Fruit fly (Drosophila melanogaster) whole organism, embryonic: ENCODE results near the gene CG31468.
A peak's percentile ranks its signal among the peaks of the same experiment; 100 is the strongest.

ENCODE experiments used
- B-H2 ChIP-seq: fragments of 200-800 bp; sonication (Bioruptor generic); optimal IDR thresholded peaks from 2 replicates; lab custom pipeline; 2018; ENCODE audit warnings: missing biosample characterization, mild to moderate bottlenecking, missing genetic modification characterization
- BtbVII ChIP-seq: fragments of 200-800 bp; sonication (Bioruptor generic); optimal IDR thresholded peaks from 3 replicates; lab custom pipeline; 2017; ENCODE audit warnings: missing biosample characterization, mild to moderate bottlenecking, missing genetic modification characterization
- CG11085 ChIP-seq: fragments of 200-800 bp; sonication (Bioruptor generic); IDR thresholded peaks from 2 replicates; pipeline ENCODE4 v1.3.6; 2022; ENCODE audit warnings: missing biosample characterization, missing genetic modification characterization
- CG11695 ChIP-seq: fragments of 200-800 bp; sonication (Bioruptor generic); IDR thresholded peaks from 3 replicates; pipeline ENCODE4 v1.3.6; 2022; ENCODE audit warnings: missing biosample characterization, missing genetic modification characterization
- CG14667 ChIP-seq: fragments of 200-800 bp; sonication (Bioruptor generic); IDR thresholded peaks from 2 replicates; pipeline ENCODE4 v1.3.6; 2022; ENCODE audit warnings: missing biosample characterization, missing genetic modification characterization
- CG14965 ChIP-seq: fragments of 200-800 bp; sonication (Bioruptor generic); optimal IDR thresholded peaks from 2 replicates; lab custom pipeline; 2016; ENCODE audit warnings: missing biosample characterization, missing genetic modification characterization, borderline replicate concordance
- CG15479 ChIP-seq: fragments of 200-800 bp; sonication (Bioruptor generic); optimal IDR thresholded peaks from 3 replicates; lab custom pipeline; 2019; ENCODE audit warnings: missing biosample characterization, mild to moderate bottlenecking, missing genetic modification characterization, moderate library complexity
- CG16813 ChIP-seq: fragments of 200-800 bp; sonication (Bioruptor generic); IDR thresholded peaks from 3 replicates; pipeline ENCODE4 v1.3.6; 2022; ENCODE audit warnings: missing biosample characterization, missing genetic modification characterization; ENCODE audit not compliant: partially characterized antibody
- CG17328 ChIP-seq: fragments of 200-800 bp; sonication (Bioruptor generic); IDR thresholded peaks from 2 replicates; pipeline ENCODE4 v1.3.6; 2022; ENCODE audit warnings: missing biosample characterization, missing genetic modification characterization
- CG17802 ChIP-seq: fragments of 200-800 bp; sonication (Bioruptor generic); optimal IDR thresholded peaks from 2 replicates; lab custom pipeline; 2018; ENCODE audit warnings: missing biosample characterization, mild to moderate bottlenecking, missing genetic modification characterization, moderate library complexity
- CG2875 ChIP-seq: fragments of 200-800 bp; sonication (Bioruptor generic); optimal IDR thresholded peaks from 2 replicates; lab custom pipeline; 2017; ENCODE audit warnings: missing biosample characterization, mild to moderate bottlenecking, missing genetic modification characterization, missing genetic modification reagents
- CG32532 ChIP-seq: fragments of 200-800 bp; sonication (Bioruptor generic); IDR thresholded peaks from 2 replicates; pipeline ENCODE4 v1.3.6; 2022; ENCODE audit warnings: missing biosample characterization, missing genetic modification characterization
- CG43689 ChIP-seq: fragments of 200-800 bp; sonication (Bioruptor generic); IDR thresholded peaks from 2 replicates; pipeline ENCODE4 v1.3.6; 2022; ENCODE audit warnings: missing biosample characterization, missing genetic modification characterization
- CG4730 ChIP-seq: fragments of 200-800 bp; sonication (Bioruptor generic); IDR thresholded peaks from 2 replicates; pipeline ENCODE4 v1.3.6; 2022; ENCODE audit warnings: missing biosample characterization, missing genetic modification characterization
- CG6683 ChIP-seq: fragments of 200-800 bp; sonication (Bioruptor generic); optimal IDR thresholded peaks from 2 replicates; lab custom pipeline; 2017; ENCODE audit warnings: missing biosample characterization, mild to moderate bottlenecking, missing genetic modification characterization, missing genetic modification reagents
- CG7357 ChIP-seq: fragments of 200-800 bp; sonication (Bioruptor generic); IDR thresholded peaks from 3 replicates; pipeline ENCODE4 v1.3.6; 2022; ENCODE audit warnings: missing biosample characterization, missing genetic modification characterization
- CG7839 ChIP-seq: fragments of 200-800 bp; sonication (Bioruptor generic); optimal IDR thresholded peaks from 3 replicates; lab custom pipeline; 2018; ENCODE audit warnings: missing biosample characterization, mild to moderate bottlenecking, missing genetic modification characterization, moderate library complexity
- CG8944 ChIP-seq: fragments of 200-800 bp; sonication (Bioruptor generic); optimal IDR thresholded peaks from 3 replicates; lab custom pipeline; 2016; ENCODE audit warnings: missing biosample characterization, missing genetic modification characterization
- CG9932 ChIP-seq: fragments of 200-800 bp; sonication (Bioruptor generic); IDR thresholded peaks from 2 replicates; pipeline ENCODE4 v1.3.6; 2022; ENCODE audit warnings: missing biosample characterization, missing genetic modification characterization
- CHES-1-like ChIP-seq: fragments of 200-800 bp; sonication (Bioruptor generic); optimal IDR thresholded peaks from 2 replicates; lab custom pipeline; 2016; ENCODE audit warnings: missing biosample characterization, missing genetic modification characterization
- CrebB ChIP-seq: fragments of 200-800 bp; sonication (Bioruptor generic); optimal IDR thresholded peaks from 3 replicates; lab custom pipeline; 2018; ENCODE audit warnings: missing biosample characterization, mild to moderate bottlenecking, missing genetic modification characterization
- Dbx ChIP-seq: fragments of 200-800 bp; sonication (Bioruptor generic); IDR thresholded peaks from 3 replicates; pipeline ENCODE4 v1.3.6; 2022; ENCODE audit warnings: missing biosample characterization, missing genetic modification characterization
- Drgx ChIP-seq: fragments of 200-800 bp; sonication (Bioruptor generic); IDR thresholded peaks from 2 replicates; pipeline ENCODE4 v1.3.6; 2022; ENCODE audit warnings: missing biosample characterization, missing genetic modification characterization
- Elba2 ChIP-seq: fragments of 200-800 bp; sonication (Bioruptor generic); optimal IDR thresholded peaks from 3 replicates; lab custom pipeline; 2016; ENCODE audit warnings: missing biosample characterization, missing genetic modification characterization
- HLHmδ ChIP-seq: fragments of 200-800 bp; sonication (Bioruptor generic); optimal IDR thresholded peaks from 2 replicates; lab custom pipeline; 2018; ENCODE audit warnings: missing biosample characterization, mild to moderate bottlenecking, missing genetic modification characterization, moderate library complexity
- Hr3 ChIP-seq: fragments of 200-800 bp; sonication (Bioruptor generic); optimal IDR thresholded peaks from 3 replicates; lab custom pipeline; 2016; ENCODE audit warnings: missing biosample characterization, missing genetic modification characterization
- Lim3 ChIP-seq: fragments of 200-800 bp; sonication (Bioruptor generic); IDR thresholded peaks from 2 replicates; pipeline ENCODE4 v1.3.6; 2022; ENCODE audit warnings: missing biosample characterization, missing genetic modification characterization
- Meics ChIP-seq: fragments of 200-800 bp; sonication (Bioruptor generic); optimal IDR thresholded peaks from 2 replicates; lab custom pipeline; 2017; ENCODE audit warnings: missing biosample characterization, mild to moderate bottlenecking, missing genetic modification characterization
- Neu2 ChIP-seq: fragments of 200-800 bp; sonication (Bioruptor generic); optimal IDR thresholded peaks from 3 replicates; lab custom pipeline; 2016; ENCODE audit warnings: missing biosample characterization, missing genetic modification characterization, borderline replicate concordance
- Pdp1 ChIP-seq, 2 experiments: fragments of 200-800 bp; sonication (Bioruptor generic); optimal IDR thresholded peaks; 3 replicates each; lab custom pipeline; 2016; ENCODE audit warnings: missing biosample characterization in 2 of 2, missing genetic modification characterization in 2 of 2, mild to moderate bottlenecking in 1 of 2, moderate library complexity in 1 of 2
- Ravus ChIP-seq: fragments of 200-800 bp; sonication (Bioruptor generic); IDR thresholded peaks from 2 replicates; pipeline ENCODE4 v1.3.6; 2022; ENCODE audit warnings: missing biosample characterization, missing genetic modification characterization
- ab ChIP-seq: fragments of 200-800 bp; sonication (Bioruptor generic); optimal IDR thresholded peaks from 2 replicates; lab custom pipeline; 2016; ENCODE audit warnings: missing biosample characterization, missing genetic modification characterization
- ara ChIP-seq: fragments of 200-800 bp; sonication (Bioruptor generic); IDR thresholded peaks from 2 replicates; pipeline ENCODE4 v1.3.6; 2022; ENCODE audit warnings: missing biosample characterization, missing genetic modification characterization
- btn ChIP-seq: fragments of 200-800 bp; sonication (Bioruptor generic); optimal IDR thresholded peaks from 2 replicates; lab custom pipeline; 2016; ENCODE audit warnings: missing biosample characterization, missing genetic modification characterization
- chn ChIP-seq: fragments of 200-800 bp; sonication (Bioruptor generic); optimal IDR thresholded peaks from 2 replicates; lab custom pipeline; 2016; ENCODE audit warnings: missing biosample characterization, missing genetic modification characterization
- disco-r ChIP-seq: fragments of 200-800 bp; sonication (Bioruptor generic); optimal IDR thresholded peaks from 2 replicates; lab custom pipeline; 2016; ENCODE audit warnings: missing biosample characterization, missing genetic modification characterization
- dysf ChIP-seq: fragments of 200-800 bp; sonication (Bioruptor generic); IDR thresholded peaks from 3 replicates; pipeline ENCODE4 v1.3.6; 2022; ENCODE audit warnings: missing biosample characterization, missing genetic modification characterization
- ems ChIP-seq: fragments of 200-800 bp; sonication (Bioruptor generic); optimal IDR thresholded peaks from 3 replicates; lab custom pipeline; 2016; ENCODE audit warnings: missing biosample characterization, missing genetic modification characterization
- hb ChIP-seq: fragments of 200-800 bp; sonication (Bioruptor generic); IDR thresholded peaks from 3 replicates; pipeline ENCODE4 v1.3.6; 2022; ENCODE audit warnings: missing biosample characterization, missing genetic modification characterization; ENCODE audit not compliant: partially characterized antibody
- jigr1 ChIP-seq: fragments of 200-800 bp; sonication (Bioruptor generic); IDR thresholded peaks from 3 replicates; pipeline ENCODE4 v1.3.6; 2022; ENCODE audit warnings: missing biosample characterization, missing genetic modification characterization
- jing ChIP-seq: fragments of 200-800 bp; sonication (Bioruptor generic); optimal IDR thresholded peaks from 2 replicates; lab custom pipeline; 2018; ENCODE audit warnings: missing biosample characterization, mild to moderate bottlenecking, missing genetic modification characterization
- kay ChIP-seq: fragments of 200-800 bp; sonication (Bioruptor generic); optimal IDR thresholded peaks from 2 replicates; lab custom pipeline; 2016; ENCODE audit warnings: missing biosample characterization, missing genetic modification characterization
- mld ChIP-seq: fragments of 200-800 bp; sonication (Bioruptor generic); IDR thresholded peaks from 3 replicates; pipeline ENCODE4 v1.3.6; 2022; ENCODE audit warnings: missing biosample characterization, missing genetic modification characterization; ENCODE audit not compliant: partially characterized antibody
- pnt ChIP-seq: fragments of 200-800 bp; sonication (Bioruptor generic); optimal IDR thresholded peaks from 3 replicates; lab custom pipeline; 2016; ENCODE audit warnings: missing biosample characterization, missing genetic modification characterization
- prd ChIP-seq, 3 experiments: fragments of >200 bp in 2 of 3; fragments of 200-800 bp in 1 of 3; sonication (Bioruptor generic) in 1 of 3; optimal IDR thresholded peaks in 2 of 3; IDR thresholded peaks in 1 of 3; 2 replicates in 2 of 3; 3 replicates in 1 of 3; pipeline versions ENCODE4 v1.3.6 to Lab custom; 2017 to 2022; ENCODE audit warnings: missing biosample characterization in 1 of 3, missing genetic modification characterization in 1 of 3
- pum ChIP-seq: fragments of 200-800 bp; sonication (Bioruptor generic); optimal IDR thresholded peaks from 2 replicates; lab custom pipeline; 2016; ENCODE audit warnings: missing biosample characterization, missing genetic modification characterization
- row ChIP-seq: fragments of 200-800 bp; sonication (Bioruptor generic); IDR thresholded peaks from 3 replicates; pipeline ENCODE4 v1.3.6; 2022; ENCODE audit warnings: missing biosample characterization, missing genetic modification characterization
- sqz ChIP-seq: fragments of 200-800 bp; sonication (Bioruptor generic); optimal IDR thresholded peaks from 3 replicates; lab custom pipeline; 2018; ENCODE audit warnings: missing biosample characterization, mild to moderate bottlenecking, missing genetic modification characterization
- toy ChIP-seq: fragments of 200-800 bp; sonication (Bioruptor generic); IDR thresholded peaks from 2 replicates; pipeline ENCODE4 v1.3.6; 2022; ENCODE audit warnings: missing biosample characterization, missing genetic modification characterization
- unc-4 ChIP-seq: fragments of 200-800 bp; sonication (Bioruptor generic); IDR thresholded peaks from 2 replicates; pipeline ENCODE4 v1.3.6; 2022; ENCODE audit warnings: missing biosample characterization, missing genetic modification characterization; ENCODE audit not compliant: partially characterized antibody
- usp ChIP-seq: fragments of >200 bp; optimal IDR thresholded peaks from 2 replicates; lab custom pipeline; 2017; ENCODE audit warnings: missing biosample characterization, missing genetic modification characterization

CG31468 gene

DNA sequence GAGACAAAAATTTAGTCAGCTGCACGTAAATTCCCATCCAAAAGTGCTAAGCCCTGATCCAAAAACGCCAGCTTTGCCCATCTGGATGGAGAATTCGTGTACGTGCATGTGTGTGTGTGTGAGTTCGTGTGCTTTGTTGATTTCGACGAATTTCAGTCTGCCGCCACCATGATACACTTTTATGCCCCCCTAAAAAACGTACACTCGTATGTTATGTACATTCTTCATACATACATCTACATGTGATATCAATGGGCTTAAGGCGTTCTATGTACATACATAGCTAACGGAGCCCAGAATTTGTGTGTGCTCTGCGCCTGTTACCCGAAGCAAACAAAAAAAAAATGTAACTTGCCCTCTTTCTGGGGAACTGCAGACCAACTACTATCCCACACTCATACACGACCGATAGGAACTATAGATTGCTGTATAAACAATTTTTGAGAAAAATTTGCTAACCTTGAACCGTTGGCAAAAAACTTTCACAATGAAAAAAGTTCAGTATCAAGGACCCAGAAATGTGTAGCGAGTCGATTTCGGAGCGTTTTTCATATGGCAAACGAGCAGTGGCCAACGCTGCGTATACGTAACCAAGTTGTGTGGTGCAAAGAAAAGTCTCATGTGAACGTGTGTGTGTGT, 25.7 kb upstream of the CG31468 start (continued):
- TF ChIP-seq CG16813 (GFP tag; lab: Robert Waterston, UW) (no peak), jigr1 (GFP tag; lab: Robert Waterston, UW) (no peak), CG11085 (no peak), CG32532 (GFP tag; lab: Robert Waterston, UW) (no peak), CG2875 (GFP tag; lab: Kevin White, UChicago) (no peak), CG7357 (no peak), disco-r (no peak), Lim3 (GFP tag; lab: Robert Waterston, UW) (no peak), mld (no peak), pnt (GFP tag; lab: Kevin White, UChicago) (no peak), CHES-1-like (GFP tag; lab: Kevin White, UChicago) (no peak), Neu2 (GFP tag; lab: Kevin White, UChicago) (no peak), hb (GFP tag; lab: Robert Waterston, UW) (no peak), unc-4 (GFP tag; lab: Robert Waterston, UW) (no peak), Elba2 (GFP tag; lab: Kevin White, UChicago) (no peak), pum (GFP tag; lab: Kevin White, UChicago) (no peak), ara (no peak), Meics (GFP tag; lab: Kevin White, UChicago) (no peak), CG17802 (tag; lab: Kevin White, UChicago) (no peak), CG7839 (no peak), sqz (peak; percentile 78), toy (GFP tag; lab: Robert Waterston, UW) (0 out of 2 replicates have a peak, but pooled peaks have one; percentile 7), CG6683 (GFP tag; lab: Kevin White, UChicago) (no peak), btn (GFP tag; lab: Kevin White, UChicago) (no peak), ems (GFP tag; lab: Kevin White, UChicago) (no peak), Drgx (GFP tag; lab: Robert Waterston, UW) (no peak), usp (GFP tag; lab: Kevin White, UChicago) (no peak), Ravus (no peak), dysf (GFP tag; lab: Robert Waterston, UW) (no peak; the same call in 2 of the 3 replicates), ab (GFP tag; lab: Kevin White, UChicago) (no peak), Hr3 (GFP tag; lab: Kevin White, UChicago) (no peak), BtbVII (GFP tag; lab: Kevin White, UChicago) (peak; percentile 50), CG14965 (no peak), HLHmδ (GFP tag; lab: Kevin White, UChicago) (no peak), CG43689 (no peak), CG4730 (GFP tag; lab: Robert Waterston, UW) (no peak), prd (optimal IDR thresholded peaks at IDR 0.05; lab: Kevin White, UChicago) (no peak), prd (GFP tag; IDR thresholded peaks at IDR 0.05; lab: Robert Waterston, UW) (no peak), B-H2 (GFP tag; lab: Kevin White, UChicago) (peak; percentile 66), Dbx (GFP tag; lab: Robert Waterston, UW) (no peak), Pdp1 (GFP tag; optimal IDR thresholded peaks at IDR 0.05; lab: Kevin White, UChicago) (peak in 1 of 2 experiments; percentile 51), jing (GFP tag; lab: Kevin White, UChicago) (no peak), CG15479 (no peak), CG14667 (GFP tag; lab: Robert Waterston, UW) (no peak), chn (no peak), CrebB (peak; percentile 32), CG9932 (GFP tag; lab: Robert Waterston, UW) (no peak), CG17328 (no peak), CG8944 (no peak), CG11695 (no peak), row (no peak), kay (GFP tag; lab: Kevin White, UChicago) (no peak)
